Worm (Caenorhabditis elegans): ENCODE results near the gene F02D10.3.
"Not testable (repeated sequence)": the region's sequence is repeated elsewhere in the genome, so short reads cannot be mapped to it uniquely, and the experiment has no call there.

Gene F02D10.3

ce11 chrX:13428755-13429154 is 33.7 kb downstream of the F02D10.3 start, which contains the start of gene fkh-4:
fkh-4 (minus strand) TSS chrX:13428855.
- TF ChIP-seq lin-15B, fkh-2, lsy-12 (tag; optimal IDR thresholded peaks at IDR 0.05): not testable (repeated sequence)

DNA sequence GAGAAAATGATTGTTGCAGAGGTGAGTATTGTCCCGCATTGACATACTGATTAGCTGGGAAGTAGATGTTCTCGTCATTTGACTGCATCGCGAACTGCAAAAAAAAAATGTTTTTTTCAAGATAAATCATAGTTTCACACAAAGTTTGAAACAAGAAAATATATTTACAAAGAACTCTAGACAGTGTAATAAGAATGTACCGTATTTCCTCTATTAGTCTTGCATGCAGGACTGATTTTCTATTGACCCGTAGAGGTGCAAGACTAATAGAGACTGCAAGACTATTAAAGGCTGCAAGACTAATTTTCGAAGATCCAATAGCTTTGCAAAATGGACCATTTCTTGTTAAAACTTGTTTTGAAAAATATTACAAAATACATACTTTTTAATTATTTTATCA is 39.1 kb downstream of the F02D10.3 start, which contains the start of gene fkh-3:
Gene fkh-3 (minus strand): TSS at position 101 of the 400 bp plus-strand sequence.
- TF ChIP-seq egl-5 (tag; optimal IDR thresholded peaks at IDR 0.05) (no peak), ama-1 (optimal IDR thresholded peaks at IDR 0.05) (no peak), zag-1 (tag; optimal IDR thresholded peaks at IDR 0.05) (no peak)

ce11 chrX:13421068-13421467 is 41.4 kb downstream of the F02D10.3 start:
- TF ChIP-seq elt-2 (tag; optimal IDR thresholded peaks at IDR 0.05) (peak; percentile 81), unc-39 (tag; optimal IDR thresholded peaks at IDR 0.05) (no peak), pqm-1 (tag; optimal IDR thresholded peaks at IDR 0.05) (peak; percentile 33)

ce11 chrX:13419884-13420339 is 42.5 kb downstream of the F02D10.3 start, which contains the start of gene C29F7.3:
C29F7.3 (minus strand) TSS chrX:13419934.
- no peak for TF ChIP-seq mdl-1 (tag; optimal IDR thresholded peaks at IDR 0.05)
- TF ChIP-seq nhr-25 (tag; optimal IDR thresholded peaks at IDR 0.05) = peak; percentile 72
- TF ChIP-seq lsy-12 (tag; optimal IDR thresholded peaks at IDR 0.05) = no peak
- no peak for TF ChIP-seq ceh-16 (tag; optimal IDR thresholded peaks at IDR 0.05)
- TF ChIP-seq mml-1 (tag; optimal IDR thresholded peaks at IDR 0.05) = no peak
- no peak for TF ChIP-seq hmg-11 (tag; optimal IDR thresholded peaks at IDR 0.05)
- no peak for TF ChIP-seq egl-5 (tag; optimal IDR thresholded peaks at IDR 0.05)
- peak; percentile 9 for TF ChIP-seq nhr-23 (tag; optimal IDR thresholded peaks at IDR 0.05)
- no peak for TF ChIP-seq nhr-12 (tag; optimal IDR thresholded peaks at IDR 0.05)
- no peak for TF ChIP-seq nhr-28 (tag; optimal IDR thresholded peaks at IDR 0.05)
- TF ChIP-seq snpc-4 (tag; optimal IDR thresholded peaks at IDR 0.05) = no peak
- TF ChIP-seq pha-4 (tag; optimal IDR thresholded peaks at IDR 0.05) = no peak
- no peak for TF ChIP-seq ceh-82 (tag; optimal IDR thresholded peaks at IDR 0.05)
- TF ChIP-seq unc-62 (GFP tag; optimal IDR thresholded peaks at IDR 0.05) = peak; percentile 1
- peak; percentile 33 for TF ChIP-seq nfya-1 (tag; optimal IDR thresholded peaks at IDR 0.05; ENCODE audit: insufficient read depth)
- TF ChIP-seq elt-2 (tag; optimal IDR thresholded peaks at IDR 0.05) = peak; percentile 43
- no peak for TF ChIP-seq skn-1 (tag; optimal IDR thresholded peaks at IDR 0.05)
- TF ChIP-seq nhr-11 (tag; optimal IDR thresholded peaks at IDR 0.05) = no peak
- TF ChIP-seq elt-3 (tag; optimal IDR thresholded peaks at IDR 0.05) = peak in 1 of 3 experiments; percentile 7
- no peak for TF ChIP-seq ceh-9 (tag; optimal IDR thresholded peaks at IDR 0.05)
- peak; percentile 47 for TF ChIP-seq nhr-43 (tag; optimal IDR thresholded peaks at IDR 0.05; ENCODE audit: poor library complexity, severe bottlenecking)
- peak; percentile 26 for TF ChIP-seq lin-39 (tag; optimal IDR thresholded peaks at IDR 0.05)
- no peak for TF ChIP-seq fkh-2 (tag; optimal IDR thresholded peaks at IDR 0.05)

- TF ChIP-seq lin-39 (tag; optimal IDR thresholded peaks at IDR 0.05) = no peak
- TF ChIP-seq nhr-11 (tag; optimal IDR thresholded peaks at IDR 0.05) = no peak
- no peak for TF ChIP-seq ztf-4 (tag; optimal IDR thresholded peaks at IDR 0.05)
- TF ChIP-seq nhr-28 (tag; optimal IDR thresholded peaks at IDR 0.05) = no peak
- no peak for TF ChIP-seq snpc-4 (tag; optimal IDR thresholded peaks at IDR 0.05)
- TF ChIP-seq elt-3 (tag; optimal IDR thresholded peaks at IDR 0.05) = no peak
- TF ChIP-seq nhr-77 (tag; optimal IDR thresholded peaks at IDR 0.05) = no peak
- no peak for TF ChIP-seq tbx-2 (tag; optimal IDR thresholded peaks at IDR 0.05)
- no peak for TF ChIP-seq ztf-11 (tag; optimal IDR thresholded peaks at IDR 0.05)
- TF ChIP-seq nhr-76 (tag; optimal IDR thresholded peaks at IDR 0.05) = no peak
- no peak for TF ChIP-seq elt-1 (tag; optimal IDR thresholded peaks at IDR 0.05)
- TF ChIP-seq pha-4 (tag; optimal IDR thresholded peaks at IDR 0.05) = no peak
- TF ChIP-seq zag-1 (tag; optimal IDR thresholded peaks at IDR 0.05) = no peak
- TF ChIP-seq daf-12 (tag; optimal IDR thresholded peaks at IDR 0.05) = no peak
- no peak for TF ChIP-seq nhr-43 (tag; optimal IDR thresholded peaks at IDR 0.05; ENCODE audit: poor library complexity, severe bottlenecking)
- TF ChIP-seq ceh-16 (tag; optimal IDR thresholded peaks at IDR 0.05) = no peak
- TF ChIP-seq R02D3.7 (tag; optimal IDR thresholded peaks at IDR 0.05) = no peak
- TF ChIP-seq nhr-12 (tag; optimal IDR thresholded peaks at IDR 0.05) = no peak
- TF ChIP-seq fkh-10 (GFP tag; optimal IDR thresholded peaks at IDR 0.05) = no peak
- TF ChIP-seq egl-5 (tag; optimal IDR thresholded peaks at IDR 0.05) = no peak
Observed at ce11 chrX:13417479-13417878, 44.9 kb downstream of the F02D10.3 start.
